Fruit fly (Drosophila melanogaster): ENCODE results near the gene CG1924.
A peak's percentile ranks its signal among the peaks of the same experiment; 100 is the strongest.

Gene CG1924

dm6 chrX:12203555-12203955 lies 25.1 kb upstream of the CG1924 start:
- TF ChIP-seq foxo (GFP tag; optimal IDR thresholded peaks at IDR 0.05) (peak in 1 of 2 experiments; percentile 36), OdsH (GFP tag; optimal IDR thresholded peaks at IDR 0.05) (peak; percentile 57), rgr (GFP tag; optimal IDR thresholded peaks at IDR 0.05) (peak; percentile 69), br (GFP tag; optimal IDR thresholded peaks at IDR 0.05) (peak; percentile 58), h (GFP tag; optimal IDR thresholded peaks at IDR 0.05) (peak; percentile 69), CrebA (GFP tag; optimal IDR thresholded peaks at IDR 0.05; ENCODE audit: borderline replicate concordance) (no peak), Hnf4 (GFP tag; optimal IDR thresholded peaks at IDR 0.05) (peak; percentile 15), Dif (GFP tag; optimal IDR thresholded peaks at IDR 0.05; ENCODE audit: partially characterized antibody) (peak; percentile 34), Vsx2 (GFP tag; optimal IDR thresholded peaks at IDR 0.05; ENCODE audit: partially characterized antibody) (no peak), psq (GFP tag; optimal IDR thresholded peaks at IDR 0.05) (peak; percentile 47), HLH106 (tag; optimal IDR thresholded peaks at IDR 0.05) (peak; percentile 30), fru (GFP tag; optimal IDR thresholded peaks at IDR 0.05) (peak; percentile 74), Abd-B (GFP tag; optimal IDR thresholded peaks at IDR 0.05) (no peak), CG9705 (GFP tag; optimal IDR thresholded peaks at IDR 0.05) (peak; percentile 54), dl (GFP tag; optimal IDR thresholded peaks at IDR 0.05; ENCODE audit: insufficient read depth in 1 of 2, partially characterized antibody in 2 of 2) (no peak), ey (GFP tag; optimal IDR thresholded peaks at IDR 0.05) (peak; percentile 25), brk (GFP tag; optimal IDR thresholded peaks at IDR 0.05) (no peak), dmrt93B (GFP tag; optimal IDR thresholded peaks at IDR 0.05) (peak; percentile 38), Rel (GFP tag; optimal IDR thresholded peaks at IDR 0.05) (no peak), Rel (tag; optimal IDR thresholded peaks at IDR 0.05) (peak; percentile 4), Hr83 (GFP tag; optimal IDR thresholded peaks at IDR 0.05; ENCODE audit: poor library complexity, severe bottlenecking) (peak; percentile 36), dsf (GFP tag; optimal IDR thresholded peaks at IDR 0.05; ENCODE audit: borderline replicate concordance) (no peak), Sp1 (GFP tag; optimal IDR thresholded peaks at IDR 0.05) (peak; percentile 63)

DNA sequence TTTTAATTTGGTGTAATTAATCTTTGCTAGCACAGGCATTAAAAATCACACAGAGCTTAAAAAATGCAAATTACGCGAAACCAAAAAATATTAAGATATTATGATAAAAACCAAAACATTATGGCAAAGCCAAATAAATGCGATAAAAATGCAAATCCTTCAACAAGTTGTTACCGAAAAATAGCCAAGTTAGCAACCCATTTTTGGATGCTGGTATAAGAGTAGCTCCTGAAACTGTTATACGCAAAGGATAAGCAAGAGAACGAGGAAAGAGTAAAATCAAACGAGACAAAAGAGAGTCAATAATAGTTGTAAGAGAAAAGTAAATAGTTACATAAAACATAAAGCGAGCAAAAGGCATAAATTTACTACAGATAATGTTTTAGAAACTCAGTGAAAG lies 24.3 kb upstream of the CG1924 start:
- TF ChIP-seq fru (GFP tag; optimal IDR thresholded peaks at IDR 0.05) = no peak
- TF ChIP-seq foxo (GFP tag; optimal IDR thresholded peaks at IDR 0.05) = no peak
- TF ChIP-seq Abd-B (GFP tag; optimal IDR thresholded peaks at IDR 0.05) = no peak
- TF ChIP-seq sage (GFP tag; optimal IDR thresholded peaks at IDR 0.05) = no peak
- no peak for TF ChIP-seq tai (GFP tag; optimal IDR thresholded peaks at IDR 0.05)
- no peak for TF ChIP-seq pan (optimal IDR thresholded peaks at IDR 0.05)
- no peak for TF ChIP-seq Hr78 (GFP tag; optimal IDR thresholded peaks at IDR 0.05)
- no peak for TF ChIP-seq usp (GFP tag; optimal IDR thresholded peaks at IDR 0.05)
- TF ChIP-seq psq (GFP tag; optimal IDR thresholded peaks at IDR 0.05) = no peak
- TF ChIP-seq Myc (optimal IDR thresholded peaks at IDR 0.05) = no peak
- TF ChIP-seq Vsx2 (GFP tag; optimal IDR thresholded peaks at IDR 0.05; ENCODE audit: partially characterized antibody) = no peak
- no peak for TF ChIP-seq Rel (GFP tag; optimal IDR thresholded peaks at IDR 0.05)
- no peak for TF ChIP-seq Rel (tag; optimal IDR thresholded peaks at IDR 0.05)
- TF ChIP-seq h (GFP tag; optimal IDR thresholded peaks at IDR 0.05) = no peak
- TF ChIP-seq jim (GFP tag; optimal IDR thresholded peaks at IDR 0.05) = no peak
- no peak for TF ChIP-seq sv (GFP tag; optimal IDR thresholded peaks at IDR 0.05)
- TF ChIP-seq rgr (GFP tag; optimal IDR thresholded peaks at IDR 0.05) = no peak
- TF ChIP-seq Jra (GFP tag; optimal IDR thresholded peaks at IDR 0.05) = no peak
- no peak for TF ChIP-seq CG9705 (GFP tag; optimal IDR thresholded peaks at IDR 0.05)
- TF ChIP-seq dl (GFP tag; optimal IDR thresholded peaks at IDR 0.05; ENCODE audit: insufficient read depth in 1 of 2, partially characterized antibody in 2 of 2) = no peak
- TF ChIP-seq N (GFP tag; optimal IDR thresholded peaks at IDR 0.05) = no peak

- TF ChIP-seq Dfd (GFP tag; optimal IDR thresholded peaks at IDR 0.05) (no peak), Myc (optimal IDR thresholded peaks at IDR 0.05) (no peak), woc (GFP tag; optimal IDR thresholded peaks at IDR 0.05) (no peak), CG32264 (GFP tag; optimal IDR thresholded peaks at IDR 0.05) (no peak), Jra (GFP tag; optimal IDR thresholded peaks at IDR 0.05) (no peak), sage (GFP tag; optimal IDR thresholded peaks at IDR 0.05) (no peak), lola (GFP tag; optimal IDR thresholded peaks at IDR 0.05) (no peak), ey (GFP tag; optimal IDR thresholded peaks at IDR 0.05) (no peak), psq (GFP tag; optimal IDR thresholded peaks at IDR 0.05) (no peak), rgr (GFP tag; optimal IDR thresholded peaks at IDR 0.05) (peak; percentile 28), OdsH (GFP tag; optimal IDR thresholded peaks at IDR 0.05) (no peak), GATAd (GFP tag; optimal IDR thresholded peaks at IDR 0.05) (no peak), fru (GFP tag; optimal IDR thresholded peaks at IDR 0.05) (no peak), jim (GFP tag; optimal IDR thresholded peaks at IDR 0.05) (no peak), Hr78 (GFP tag; optimal IDR thresholded peaks at IDR 0.05) (no peak), Hr83 (GFP tag; optimal IDR thresholded peaks at IDR 0.05; ENCODE audit: poor library complexity, severe bottlenecking) (no peak), Vsx2 (GFP tag; optimal IDR thresholded peaks at IDR 0.05; ENCODE audit: partially characterized antibody) (no peak), N (GFP tag; optimal IDR thresholded peaks at IDR 0.05) (no peak), Hnf4 (GFP tag; optimal IDR thresholded peaks at IDR 0.05) (no peak), dl (GFP tag; optimal IDR thresholded peaks at IDR 0.05; ENCODE audit: insufficient read depth in 1 of 2, partially characterized antibody in 2 of 2) (no peak), CrebA (GFP tag; optimal IDR thresholded peaks at IDR 0.05; ENCODE audit: borderline replicate concordance) (no peak), usp (GFP tag; optimal IDR thresholded peaks at IDR 0.05) (no peak), CG9705 (GFP tag; optimal IDR thresholded peaks at IDR 0.05) (no peak), Abd-B (GFP tag; optimal IDR thresholded peaks at IDR 0.05) (no peak), HLH106 (tag; optimal IDR thresholded peaks at IDR 0.05) (peak; percentile 29), Sp1 (GFP tag; optimal IDR thresholded peaks at IDR 0.05) (peak; percentile 15), dmrt93B (GFP tag; optimal IDR thresholded peaks at IDR 0.05) (no peak), dsf (GFP tag; optimal IDR thresholded peaks at IDR 0.05; ENCODE audit: borderline replicate concordance) (no peak), sv (GFP tag; optimal IDR thresholded peaks at IDR 0.05) (peak; percentile 74), brk (GFP tag; optimal IDR thresholded peaks at IDR 0.05) (no peak), pan (optimal IDR thresholded peaks at IDR 0.05) (no peak), Dif (GFP tag; optimal IDR thresholded peaks at IDR 0.05; ENCODE audit: partially characterized antibody) (no peak), h (GFP tag; optimal IDR thresholded peaks at IDR 0.05) (peak; percentile 26), Rel (GFP tag; optimal IDR thresholded peaks at IDR 0.05) (no peak), Rel (tag; optimal IDR thresholded peaks at IDR 0.05) (no peak), foxo (GFP tag; optimal IDR thresholded peaks at IDR 0.05) (peak in 1 of 2 experiments; percentile 40)
Observed at dm6 chrX:12201905-12202623, 23.6 kb upstream of the CG1924 start.

Measured in whole organism, wandering third instar larva.